Fruit fly (Drosophila melanogaster) whole organism, embryonic: ENCODE data around the gene Sap30.

Experiments used
- Aef1 ChIP-seq: fragments of 200-800 bp; sonication (Bioruptor generic); IDR thresholded peaks from 3 replicates; pipeline ENCODE4 v1.3.6; 2022; ENCODE audit warnings: missing biosample characterization, missing genetic modification characterization
- B-H2 ChIP-seq: fragments of 200-800 bp; sonication (Bioruptor generic); optimal IDR thresholded peaks from 2 replicates; lab custom pipeline; 2018; ENCODE audit warnings: missing biosample characterization, mild to moderate bottlenecking, missing genetic modification characterization
- Bdp1 ChIP-seq: fragments of 200-800 bp; sonication (Bioruptor generic); optimal IDR thresholded peaks from 3 replicates; lab custom pipeline; 2016; ENCODE audit warnings: missing biosample characterization, missing genetic modification characterization
- BtbVII ChIP-seq: fragments of 200-800 bp; sonication (Bioruptor generic); optimal IDR thresholded peaks from 3 replicates; lab custom pipeline; 2017; ENCODE audit warnings: missing biosample characterization, mild to moderate bottlenecking, missing genetic modification characterization
- CG11398 ChIP-seq: fragments of 200-800 bp; sonication (Bioruptor generic); optimal IDR thresholded peaks from 2 replicates; lab custom pipeline; 2016; ENCODE audit warnings: missing biosample characterization, missing genetic modification characterization
- CG11504 ChIP-seq: fragments of 200-800 bp; sonication (Bioruptor generic); optimal IDR thresholded peaks from 3 replicates; lab custom pipeline; 2019; ENCODE audit warnings: missing biosample characterization, mild to moderate bottlenecking, missing genetic modification characterization, moderate library complexity
- CG14441 ChIP-seq: fragments of 200-800 bp; sonication (Bioruptor generic); IDR thresholded peaks from 2 replicates; pipeline ENCODE4 v1.3.6; 2022; ENCODE audit warnings: missing biosample characterization, missing genetic modification characterization
- CG18262 ChIP-seq: fragments of 200-800 bp; optimal IDR thresholded peaks from 3 replicates; lab custom pipeline; 2019; ENCODE audit warnings: missing biosample characterization, mild to moderate bottlenecking, missing genetic modification characterization, moderate library complexity
- CG1832 ChIP-seq: fragments of 200-800 bp; sonication (Bioruptor generic); optimal IDR thresholded peaks from 2 replicates; lab custom pipeline; 2017; ENCODE audit warnings: missing biosample characterization, mild to moderate bottlenecking, missing genetic modification characterization, inconsistent platforms
- CG2712 ChIP-seq: fragments of 200-800 bp; optimal IDR thresholded peaks from 3 replicates; lab custom pipeline; 2019; ENCODE audit warnings: missing biosample characterization, mild to moderate bottlenecking, missing genetic modification characterization, moderate library complexity
- CG31441 ChIP-seq: fragments of 200-800 bp; sonication (Bioruptor generic); IDR thresholded peaks from 2 replicates; pipeline ENCODE4 v1.3.6; 2022; ENCODE audit warnings: missing biosample characterization, missing genetic modification characterization
- CG33557 ChIP-seq: fragments of 200-800 bp; sonication (Bioruptor generic); optimal IDR thresholded peaks from 2 replicates; lab custom pipeline; 2019; ENCODE audit warnings: missing biosample characterization, mild to moderate bottlenecking, missing genetic modification characterization, moderate library complexity
- CG4854 ChIP-seq: fragments of 200-800 bp; sonication (Bioruptor generic); optimal IDR thresholded peaks from 2 replicates; lab custom pipeline; 2016; ENCODE audit warnings: missing biosample characterization, missing genetic modification characterization, inconsistent platforms
- CG7357 ChIP-seq: fragments of 200-800 bp; sonication (Bioruptor generic); IDR thresholded peaks from 3 replicates; pipeline ENCODE4 v1.3.6; 2022; ENCODE audit warnings: missing biosample characterization, missing genetic modification characterization
- CG7786 ChIP-seq: fragments of 200-800 bp; sonication (Bioruptor generic); optimal IDR thresholded peaks from 2 replicates; lab custom pipeline; 2016; ENCODE audit warnings: missing biosample characterization, missing genetic modification characterization
- CG8281 ChIP-seq: fragments of 200-800 bp; sonication (Bioruptor generic); optimal IDR thresholded peaks from 2 replicates; lab custom pipeline; 2018; ENCODE audit warnings: missing biosample characterization, mild to moderate bottlenecking, missing genetic modification characterization, moderate library complexity
- CG8359 ChIP-seq: fragments of 200-800 bp; sonication (Bioruptor generic); optimal IDR thresholded peaks from 2 replicates; lab custom pipeline; 2017; ENCODE audit warnings: missing biosample characterization, mild to moderate bottlenecking, missing genetic modification characterization, borderline replicate concordance
- CG8924 ChIP-seq: fragments of 200-800 bp; optimal IDR thresholded peaks from 3 replicates; lab custom pipeline; 2019; ENCODE audit warnings: missing biosample characterization, mild to moderate bottlenecking, missing genetic modification characterization, moderate library complexity
- CG9727 ChIP-seq: fragments of 200-800 bp; sonication (Bioruptor generic); optimal IDR thresholded peaks from 3 replicates; lab custom pipeline; 2017; ENCODE audit warnings: missing biosample characterization, mild to moderate bottlenecking, missing genetic modification characterization
- Dll ChIP-seq: fragments of 200-800 bp; sonication (Bioruptor generic); IDR thresholded peaks from 4 replicates; pipeline ENCODE4 v1.3.6; 2022; ENCODE audit warnings: missing biosample characterization, missing genetic modification characterization; ENCODE audit not compliant: partially characterized antibody
- Drgx ChIP-seq: fragments of 200-800 bp; sonication (Bioruptor generic); IDR thresholded peaks from 2 replicates; pipeline ENCODE4 v1.3.6; 2022; ENCODE audit warnings: missing biosample characterization, missing genetic modification characterization
- Ets65A ChIP-seq: fragments of 200-800 bp; sonication (Bioruptor generic); peaks from one replicate; lab custom pipeline; 2016; ENCODE audit warnings: missing biosample characterization, missing genetic modification characterization
- Fer2 ChIP-seq: fragments of 200-800 bp; sonication (Bioruptor generic); optimal IDR thresholded peaks from 2 replicates; lab custom pipeline; 2018; ENCODE audit warnings: missing biosample characterization, mild to moderate bottlenecking, missing genetic modification characterization, moderate library complexity
- Hsf ChIP-seq: fragments of 200-800 bp; sonication (Bioruptor generic); optimal IDR thresholded peaks from 3 replicates; lab custom pipeline; 2016; ENCODE audit warnings: missing biosample characterization, missing genetic modification characterization
- Lhr ChIP-seq: fragments of 200-800 bp; sonication (Bioruptor generic); optimal IDR thresholded peaks from 3 replicates; lab custom pipeline; 2017; ENCODE audit warnings: mild to moderate bottlenecking, missing biosample characterization, missing genetic modification reagents, missing genetic modification characterization
- Med ChIP-seq: fragments of 200-800 bp; sonication (Bioruptor generic); peaks from one replicate; lab custom pipeline; 2016; ENCODE audit warnings: missing biosample characterization, missing genetic modification characterization, mild to moderate bottlenecking, inconsistent platforms, moderate library complexity
- NfI ChIP-seq: fragments of 200-800 bp; sonication (Bioruptor generic); optimal IDR thresholded peaks from 3 replicates; lab custom pipeline; 2018; ENCODE audit warnings: missing biosample characterization, mild to moderate bottlenecking, missing genetic modification characterization, moderate library complexity
- Ptx1 ChIP-seq: fragments of 200-800 bp; sonication (Bioruptor generic); IDR thresholded peaks from 2 replicates; pipeline ENCODE4 v1.3.6; 2022; ENCODE audit warnings: missing biosample characterization, missing genetic modification characterization
- Vsx1 ChIP-seq: fragments of 200-800 bp; sonication (Bioruptor generic); optimal IDR thresholded peaks from 2 replicates; lab custom pipeline; 2017; ENCODE audit warnings: missing biosample characterization, mild to moderate bottlenecking, missing genetic modification characterization, missing genetic modification reagents
- ase ChIP-seq: fragments of 200-800 bp; sonication (Bioruptor generic); IDR thresholded peaks from 3 replicates; pipeline ENCODE4 v1.3.6; 2022; ENCODE audit warnings: missing biosample characterization, missing genetic modification characterization
- bsh ChIP-seq, 2 experiments: fragments of 200-800 bp; sonication (Bioruptor generic); optimal IDR thresholded peaks; 2 replicates each; lab custom pipeline; 2017 to 2018; ENCODE audit warnings: mild to moderate bottlenecking in 2 of 2, missing biosample characterization in 2 of 2, missing genetic modification characterization in 2 of 2, moderate library complexity in 1 of 2
- chm ChIP-seq: fragments of 200-800 bp; sonication (Bioruptor generic); IDR thresholded peaks from 2 replicates; pipeline ENCODE4 v1.3.6; 2022; ENCODE audit warnings: missing biosample characterization, missing genetic modification characterization
- croc ChIP-seq: fragments of 200-800 bp; sonication (Bioruptor generic); conservative IDR thresholded peaks from 3 replicates; pipeline ENCODE4 v1.3.6; 2022; ENCODE audit warnings: missing biosample characterization, missing genetic modification characterization
- crol ChIP-seq: fragments of 200-800 bp; sonication (Bioruptor generic); IDR thresholded peaks from 2 replicates; pipeline ENCODE4 v1.3.6; 2022; ENCODE audit warnings: missing biosample characterization, missing genetic modification characterization
- da ChIP-seq: fragments of 200-800 bp; sonication (Bioruptor generic); optimal IDR thresholded peaks from 2 replicates; lab custom pipeline; 2016; ENCODE audit warnings: missing biosample characterization, missing genetic modification characterization
- dan ChIP-seq: fragments of 200-800 bp; sonication (Bioruptor generic); IDR thresholded peaks from 2 replicates; pipeline ENCODE4 v1.3.6; 2022; ENCODE audit warnings: missing biosample characterization, missing genetic modification characterization
- dmrt11E ChIP-seq: fragments of 200-800 bp; sonication (Bioruptor generic); optimal IDR thresholded peaks from 3 replicates; lab custom pipeline; 2018; ENCODE audit warnings: missing biosample characterization, mild to moderate bottlenecking, missing genetic modification characterization, moderate library complexity
- dmrt99B ChIP-seq: fragments of 200-800 bp; sonication (Bioruptor generic); optimal IDR thresholded peaks from 2 replicates; lab custom pipeline; 2018; ENCODE audit warnings: missing biosample characterization, mild to moderate bottlenecking, missing genetic modification characterization, moderate library complexity
- lbe ChIP-seq: fragments of 200-800 bp; sonication (Bioruptor generic); optimal IDR thresholded peaks from 2 replicates; lab custom pipeline; 2016; ENCODE audit warnings: missing biosample characterization, mild to moderate bottlenecking, missing genetic modification characterization
- luna ChIP-seq: fragments of 200-800 bp; sonication (Bioruptor generic); optimal IDR thresholded peaks from 2 replicates; lab custom pipeline; 2016; ENCODE audit warnings: missing biosample characterization, missing genetic modification characterization
- onecut ChIP-seq: fragments of 200-800 bp; sonication (Bioruptor generic); IDR thresholded peaks from 2 replicates; pipeline ENCODE4 v1.3.6; 2022; ENCODE audit warnings: missing biosample characterization, missing genetic modification characterization
- pho ChIP-seq: fragments of 200-800 bp; sonication (Bioruptor generic); optimal IDR thresholded peaks from 2 replicates; lab custom pipeline; 2016; ENCODE audit warnings: missing biosample characterization, missing genetic modification characterization
- pzg ChIP-seq: fragments of 200-800 bp; sonication (Bioruptor generic); optimal IDR thresholded peaks from 3 replicates; lab custom pipeline; 2018; ENCODE audit warnings: missing biosample characterization, mild to moderate bottlenecking, missing genetic modification characterization, moderate library complexity
- sens ChIP-seq: fragments of 200-800 bp; sonication (Bioruptor generic); peaks from one replicate; lab custom pipeline; 2016; ENCODE audit warnings: missing biosample characterization, missing genetic modification characterization
- seq ChIP-seq: fragments of 200-800 bp; sonication (Bioruptor generic); IDR thresholded peaks from 2 replicates; pipeline ENCODE4 v1.3.6; 2022; ENCODE audit warnings: missing biosample characterization, missing genetic modification characterization
- slou ChIP-seq: fragments of 200-800 bp; sonication (Bioruptor generic); optimal IDR thresholded peaks from 3 replicates; lab custom pipeline; 2016; ENCODE audit warnings: missing biosample characterization, missing genetic modification characterization
- so ChIP-seq: fragments of 200-800 bp; sonication (Bioruptor generic); IDR thresholded peaks from 3 replicates; pipeline ENCODE4 v1.3.6; 2022; ENCODE audit warnings: missing biosample characterization, missing genetic modification characterization
- trh ChIP-seq: fragments of 200-800 bp; sonication (Bioruptor generic); optimal IDR thresholded peaks from 2 replicates; lab custom pipeline; 2016; ENCODE audit warnings: missing biosample characterization, missing genetic modification characterization
- vfl ChIP-seq: fragments of 200-800 bp; sonication (Bioruptor generic); optimal IDR thresholded peaks from 2 replicates; lab custom pipeline; 2016; ENCODE audit warnings: missing biosample characterization, missing genetic modification characterization
- wor ChIP-seq: fragments of 200-800 bp; sonication (Bioruptor generic); IDR thresholded peaks from 2 replicates; pipeline ENCODE4 v1.3.6; 2022; ENCODE audit warnings: missing biosample characterization, missing genetic modification characterization
- zfh1 ChIP-seq: fragments of 200-800 bp; sonication (Bioruptor generic); IDR thresholded peaks from 3 replicates; pipeline ENCODE4 v1.3.6; 2022; ENCODE audit warnings: missing biosample characterization, missing genetic modification characterization
- zfh2 ChIP-seq: fragments of 200-800 bp; sonication (Bioruptor generic); optimal IDR thresholded peaks from 2 replicates; lab custom pipeline; 2016; ENCODE audit warnings: missing biosample characterization, missing genetic modification characterization

The Sap30 gene

dm6 chrX:16761531-16761930, 25.6 kb upstream of the Sap30 start (continued):
- TF ChIP-seq seq (GFP tag; lab: Robert Waterston, UW) (no peak), so (GFP tag; lab: Robert Waterston, UW) (no peak), CG11398 (GFP tag; lab: Kevin White, UChicago) (no peak), dan (GFP tag; lab: Robert Waterston, UW) (no peak), CG8359 (GFP tag; lab: Kevin White, UChicago) (no peak), CG7357 (GFP tag; lab: Robert Waterston, UW) (no peak), sens (GFP tag; lab: Kevin White, UChicago) (peak; percentile 34), Aef1 (GFP tag; lab: Robert Waterston, UW) (no peak), CG8924 (no peak), CG33557 (no peak), lbe (GFP tag; lab: Kevin White, UChicago) (peak; percentile 43), zfh2 (GFP tag; lab: Kevin White, UChicago) (no peak), CG8281 (no peak), dmrt11E (no peak), bsh (GFP tag; optimal IDR thresholded peaks at IDR 0.05; lab: Kevin White, UChicago) (no peak), CG14441 (GFP tag; lab: Robert Waterston, UW) (no peak), onecut (GFP tag; lab: Robert Waterston, UW) (no peak), Dll (GFP tag; lab: Robert Waterston, UW) (no peak), trh (GFP tag; lab: Kevin White, UChicago) (no peak), CG9727 (GFP tag; lab: Kevin White, UChicago) (no peak), Fer2 (tag; lab: Kevin White, UChicago) (no peak), chm (GFP tag; lab: Robert Waterston, UW) (no peak), BtbVII (no peak), Drgx (peak; percentile 61), Bdp1 (GFP tag; lab: Kevin White, UChicago) (no peak), ase (GFP tag; lab: Robert Waterston, UW) (0 out of 3 replicates have a peak, but pooled peaks have one; percentile 17), Ptx1 (peak; percentile 12; the same call in 1 of the 2 replicates), CG7786 (no peak), da (GFP tag; lab: Kevin White, UChicago) (no peak), CG18262 (no peak), dmrt99B (tag; lab: Kevin White, UChicago) (no peak), NfI (GFP tag; lab: Kevin White, UChicago) (no peak), croc (GFP tag; lab: Robert Waterston, UW) (no peak), Vsx1 (GFP tag; lab: Kevin White, UChicago) (no peak), CG1832 (GFP tag; lab: Kevin White, UChicago) (no peak), wor (GFP tag; lab: Robert Waterston, UW) (no peak), pzg (GFP tag; lab: Kevin White, UChicago) (no peak), Hsf (GFP tag; lab: Kevin White, UChicago) (no peak), slou (no peak), vfl (GFP tag; lab: Kevin White, UChicago) (no peak)
- TF ChIP-seq, all 482 proteins: peak for 7

- no peak for TF ChIP-seq crol
- TF ChIP-seq pho (GFP tag; lab: Kevin White, UChicago) = no peak
- TF ChIP-seq CG18262 = peak; percentile 6
- peak; percentile 60 for TF ChIP-seq Ets65A (GFP tag; lab: Kevin White, UChicago)
- peak; percentile 14 for TF ChIP-seq CG11504 (tag; lab: Kevin White, UChicago)
- TF ChIP-seq dmrt99B (tag; lab: Kevin White, UChicago) = peak; percentile 23
- no peak for TF ChIP-seq Lhr (GFP tag; lab: Kevin White, UChicago)
- TF ChIP-seq B-H2 = no peak
- peak; percentile 80 for TF ChIP-seq Med
- TF ChIP-seq CG4854 = no peak
- peak; percentile 32; the same call in 1 of the 2 replicates for TF ChIP-seq Drgx
- peak; percentile 76 for TF ChIP-seq sens (GFP tag; lab: Kevin White, UChicago)
- TF ChIP-seq CG8359 (GFP tag; lab: Kevin White, UChicago) = no peak
- TF ChIP-seq zfh1 (GFP tag; lab: Robert Waterston, UW) = 0 out of 3 replicates have a peak, but pooled peaks have one; percentile 13
- TF ChIP-seq CG31441 (GFP tag; lab: Robert Waterston, UW) = peak; percentile 35; the same call in 1 of the 2 replicates
- no peak for TF ChIP-seq luna
- TF ChIP-seq CG2712 = peak; percentile 15
- TF ChIP-seq Ptx1 = 0 out of 2 replicates have a peak, but pooled peaks have one; percentile 38
Observed at dm6 chrX:16764955-16765354, 22.1 kb upstream of the Sap30 start.
